Fruit fly (Drosophila melanogaster) whole organism, wandering third instar larva: Measurements from ENCODE around the gene NANS.

Experiments
- CG32264 ChIP-seq: fragments of 200-800 bp; sonication (Bioruptor generic); optimal IDR thresholded peaks from 2 replicates; lab custom pipeline; 2016; ENCODE audit warnings: missing biosample characterization, missing genetic modification characterization
- Dfd ChIP-seq: fragments of >200 bp; optimal IDR thresholded peaks from 2 replicates; lab custom pipeline; 2017; ENCODE audit warnings: missing biosample characterization, missing genetic modification characterization
- Hr78 ChIP-seq: fragments of >200 bp; optimal IDR thresholded peaks from 2 replicates; lab custom pipeline; 2017; ENCODE audit warnings: missing biosample characterization, missing genetic modification characterization
- Hr83 ChIP-seq: fragments of 200-300 bp; sonication (Bioruptor generic); optimal IDR thresholded peaks from 2 replicates; lab custom pipeline; 2016; ENCODE audit warnings: missing biosample characterization, mild to moderate bottlenecking, missing genetic modification characterization, moderate library complexity; ENCODE audit not compliant: poor library complexity, severe bottlenecking
- Sp1 ChIP-seq: fragments of 200-800 bp; sonication (Bioruptor generic); optimal IDR thresholded peaks from 3 replicates; lab custom pipeline; 2019; ENCODE audit warnings: missing biosample characterization, mild to moderate bottlenecking, missing genetic modification characterization, moderate library complexity
- br ChIP-seq: fragments of 200-800 bp; sonication (Bioruptor generic); optimal IDR thresholded peaks from 2 replicates; lab custom pipeline; 2016; ENCODE audit warnings: missing biosample characterization, missing genetic modification characterization
- brk ChIP-seq: fragments of 200-800 bp; sonication (Bioruptor generic); optimal IDR thresholded peaks from 2 replicates; lab custom pipeline; 2016; ENCODE audit warnings: missing biosample characterization, mild to moderate bottlenecking, missing genetic modification characterization
- fru ChIP-seq: fragments of 200-800 bp; sonication (Bioruptor generic); optimal IDR thresholded peaks from 3 replicates; lab custom pipeline; 2016; ENCODE audit warnings: missing biosample characterization, mild to moderate bottlenecking, missing genetic modification characterization
- h ChIP-seq: fragments of 200-800 bp; sonication (Bioruptor generic); optimal IDR thresholded peaks from 3 replicates; lab custom pipeline; 2016; ENCODE audit warnings: missing biosample characterization, mild to moderate bottlenecking, missing genetic modification characterization
- psq ChIP-seq: fragments of 200-800 bp; sonication (Bioruptor generic); optimal IDR thresholded peaks from 3 replicates; lab custom pipeline; 2017; ENCODE audit warnings: missing biosample characterization, mild to moderate bottlenecking, missing genetic modification characterization, moderate library complexity
- sv ChIP-seq: fragments of 200-800 bp; sonication (Bioruptor generic); optimal IDR thresholded peaks from 3 replicates; lab custom pipeline; 2016; ENCODE audit warnings: missing biosample characterization, missing genetic modification characterization
- woc ChIP-seq: sonication (Bioruptor generic); optimal IDR thresholded peaks from 2 replicates; lab custom pipeline; 2016; ENCODE audit warnings: missing biosample characterization, mild to moderate bottlenecking, missing genetic modification characterization

dm6 chr3R:12386965-12387364 lies 39.4 kb upstream of the NANS start, which contains the start of gene CG33098:
- no peak for TF ChIP-seq Dfd (GFP tag; lab: Kevin White, UChicago)
- TF ChIP-seq fru (GFP tag; lab: Kevin White, UChicago) = no peak
- no peak for TF ChIP-seq woc (GFP tag; lab: Kevin White, UChicago)
- TF ChIP-seq Sp1 = no peak
- TF ChIP-seq brk = no peak
- TF ChIP-seq h (GFP tag; lab: Kevin White, UChicago) = no peak
- TF ChIP-seq Hr83 (GFP tag; lab: Kevin White, UChicago) = no peak
- TF ChIP-seq CG32264 (GFP tag; lab: Kevin White, UChicago) = no peak
- TF ChIP-seq br (GFP tag; lab: Kevin White, UChicago) = no peak
- TF ChIP-seq sv = no peak
- TF ChIP-seq Hr78 = no peak
- TF ChIP-seq psq (GFP tag; lab: Kevin White, UChicago) = no peak
